Worm (Caenorhabditis elegans) whole organism, L3 larva: ENCODE data around the gene F58F12.2.

Experiments
- R02D3.7 ChIP-seq: fragments of 150-350 bp; optimal IDR thresholded peaks from 2 replicates; lab custom pipeline; 2014; ENCODE audit warnings: missing biosample characterization, missing genetic modification characterization
- ZK546.5 ChIP-seq: sonication (generic microtip); optimal IDR thresholded peaks from 2 replicates; lab custom pipeline; 2017; ENCODE audit warnings: missing biosample characterization, missing genetic modification characterization
- aly-2 ChIP-seq: fragments of 150-350 bp; optimal IDR thresholded peaks from 2 replicates; lab custom pipeline; 2014; ENCODE audit warnings: missing biosample characterization, missing genetic modification characterization
- ama-1 ChIP-seq: fragments of 150-350 bp; optimal IDR thresholded peaks from 2 replicates; lab custom pipeline; 2018
- ceh-16 ChIP-seq: sonication (generic microtip); optimal IDR thresholded peaks from 2 replicates; lab custom pipeline; 2017; ENCODE audit warnings: missing biosample characterization, missing genetic modification characterization
- ceh-82 ChIP-seq: fragments of 150-350 bp; optimal IDR thresholded peaks from 2 replicates; lab custom pipeline; 2014; ENCODE audit warnings: missing biosample characterization, missing genetic modification characterization
- ceh-9 ChIP-seq: sonication (generic microtip); optimal IDR thresholded peaks from 2 replicates; lab custom pipeline; 2018; ENCODE audit warnings: missing biosample characterization, missing genetic modification characterization
- daf-12 ChIP-seq: fragments of 150-350 bp; optimal IDR thresholded peaks from 2 replicates; lab custom pipeline; 2014; ENCODE audit warnings: missing biosample characterization, missing genetic modification reagents, missing genetic modification characterization
- egl-27 ChIP-seq: sonication (generic microtip); optimal IDR thresholded peaks from 4 replicates; lab custom pipeline; 2017; ENCODE audit warnings: missing biosample characterization, missing genetic modification reagents, missing genetic modification characterization
- egl-5 ChIP-seq: fragments of 150-350 bp; optimal IDR thresholded peaks from 2 replicates; lab custom pipeline; 2017; ENCODE audit warnings: missing biosample characterization, missing genetic modification reagents, missing genetic modification characterization, inconsistent platforms
- elt-1 ChIP-seq: fragments of 150-350 bp; optimal IDR thresholded peaks from 2 replicates; lab custom pipeline; 2014; ENCODE audit warnings: missing biosample characterization, missing genetic modification characterization
- elt-2 ChIP-seq: sonication (generic microtip); optimal IDR thresholded peaks from 2 replicates; lab custom pipeline; 2016; ENCODE audit warnings: missing genetic modification reagents, mild to moderate bottlenecking, missing genetic modification characterization, missing compliant biosample characterization
- elt-3 ChIP-seq, 3 experiments: fragments of 150-350 bp in 1 of 3; sonication (generic microtip) in 2 of 3; optimal IDR thresholded peaks; 2 replicates in 2 of 3; 4 replicates in 1 of 3; lab custom pipeline; 2014 to 2017; ENCODE audit warnings: missing biosample characterization in 3 of 3, missing genetic modification characterization in 3 of 3
- eor-1 ChIP-seq, 2 experiments: fragments of 150-350 bp; optimal IDR thresholded peaks; 2 replicates each; lab custom pipeline; 2014 to 2018; ENCODE audit warnings: missing biosample characterization in 2 of 2, missing genetic modification characterization in 2 of 2
- fkh-2 ChIP-seq: fragments of 150-350 bp; optimal IDR thresholded peaks from 2 replicates; lab custom pipeline; 2014; ENCODE audit warnings: missing biosample characterization, missing genetic modification reagents, missing genetic modification characterization
- fos-1 ChIP-seq: fragments of 150-350 bp; optimal IDR thresholded peaks from 2 replicates; lab custom pipeline; 2014; ENCODE audit warnings: missing biosample characterization, missing genetic modification characterization
- hmg-11 ChIP-seq: sonication (generic microtip); optimal IDR thresholded peaks from 2 replicates; lab custom pipeline; 2016; ENCODE audit warnings: missing genetic modification characterization, missing compliant biosample characterization
- jun-1 ChIP-seq: fragments of 150-350 bp; optimal IDR thresholded peaks from 2 replicates; lab custom pipeline; 2014; ENCODE audit warnings: missing biosample characterization, missing genetic modification reagents, missing genetic modification characterization
- lin-15B ChIP-seq: fragments of 150-350 bp; optimal IDR thresholded peaks from 2 replicates; lab custom pipeline; 2014; ENCODE audit warnings: missing biosample characterization, missing genetic modification characterization
- lin-39 ChIP-seq: fragments of 150-350 bp; optimal IDR thresholded peaks from 2 replicates; lab custom pipeline; 2018; ENCODE audit warnings: missing biosample characterization, missing genetic modification reagents, missing genetic modification characterization
- mdl-1 ChIP-seq: fragments of 150-350 bp; optimal IDR thresholded peaks from 2 replicates; lab custom pipeline; 2014; ENCODE audit warnings: missing biosample characterization, missing genetic modification characterization
- mml-1 ChIP-seq: fragments of 150-350 bp; sonication (generic microtip); optimal IDR thresholded peaks from 3 replicates; lab custom pipeline; 2014; ENCODE audit warnings: missing biosample characterization, missing genetic modification characterization
- nfya-1 ChIP-seq: sonication (generic microtip); optimal IDR thresholded peaks from 2 replicates; lab custom pipeline; 2017; ENCODE audit warnings: missing genetic modification characterization, mild to moderate bottlenecking, missing compliant biosample characterization, antibody characterized with exemption, moderate library complexity; ENCODE audit not compliant: insufficient read depth
- nhr-11 ChIP-seq: fragments of 150-350 bp; optimal IDR thresholded peaks from 2 replicates; lab custom pipeline; 2014; ENCODE audit warnings: missing biosample characterization, missing genetic modification characterization
- nhr-12 ChIP-seq: fragments of 150-350 bp; optimal IDR thresholded peaks from 2 replicates; lab custom pipeline; 2014; ENCODE audit warnings: missing biosample characterization, missing genetic modification characterization
- nhr-23 ChIP-seq: fragments of 150-350 bp; optimal IDR thresholded peaks from 2 replicates; lab custom pipeline; 2014; ENCODE audit warnings: missing biosample characterization, missing genetic modification reagents, missing genetic modification characterization
- nhr-237 ChIP-seq: fragments of 150-350 bp; optimal IDR thresholded peaks from 2 replicates; lab custom pipeline; 2014; ENCODE audit warnings: missing biosample characterization, missing genetic modification characterization
- nhr-25 ChIP-seq: sonication (generic microtip); optimal IDR thresholded peaks from 2 replicates; lab custom pipeline; 2017; ENCODE audit warnings: missing biosample characterization, missing genetic modification characterization
- nhr-28 ChIP-seq: fragments of 150-350 bp; optimal IDR thresholded peaks from 2 replicates; lab custom pipeline; 2014; ENCODE audit warnings: missing biosample characterization, missing genetic modification characterization
- nhr-43 ChIP-seq: sonication (generic microtip); optimal IDR thresholded peaks from 2 replicates; lab custom pipeline; 2016; ENCODE audit warnings: mild to moderate bottlenecking, missing genetic modification characterization, missing compliant biosample characterization; ENCODE audit not compliant: poor library complexity, severe bottlenecking
- nhr-67 ChIP-seq: fragments of 150-350 bp; optimal IDR thresholded peaks from 2 replicates; lab custom pipeline; 2014; ENCODE audit warnings: missing biosample characterization, missing genetic modification characterization
- nhr-76 ChIP-seq: fragments of 150-350 bp; sonication (generic microtip); optimal IDR thresholded peaks from 5 replicates; lab custom pipeline; 2014; ENCODE audit warnings: missing biosample characterization, missing genetic modification characterization
- nhr-77 ChIP-seq: fragments of 150-350 bp; optimal IDR thresholded peaks from 2 replicates; lab custom pipeline; 2014; ENCODE audit warnings: missing biosample characterization, missing genetic modification characterization
- pha-4 ChIP-seq: fragments of 150-350 bp; optimal IDR thresholded peaks from 2 replicates; lab custom pipeline; 2014; ENCODE audit warnings: missing biosample characterization, missing genetic modification reagents, missing genetic modification characterization
- pqm-1 ChIP-seq: fragments of 150-350 bp; optimal IDR thresholded peaks from 2 replicates; lab custom pipeline; 2017; ENCODE audit warnings: missing biosample characterization, missing genetic modification characterization, inconsistent platforms
- sea-2 ChIP-seq: fragments of 150-350 bp; sonication (generic microtip); optimal IDR thresholded peaks from 4 replicates; lab custom pipeline; 2014; ENCODE audit warnings: missing biosample characterization, missing genetic modification reagents, missing genetic modification characterization
- skn-1 ChIP-seq: fragments of 150-350 bp; optimal IDR thresholded peaks from 2 replicates; lab custom pipeline; 2014; ENCODE audit warnings: missing biosample characterization, missing genetic modification characterization
- snpc-4 ChIP-seq: fragments of 150-350 bp; optimal IDR thresholded peaks from 2 replicates; lab custom pipeline; 2014; ENCODE audit warnings: missing biosample characterization, missing genetic modification characterization
- tbx-2 ChIP-seq: sonication (generic microtip); optimal IDR thresholded peaks from 2 replicates; lab custom pipeline; 2016; ENCODE audit warnings: mild to moderate bottlenecking, missing genetic modification characterization, missing compliant biosample characterization
- unc-39 ChIP-seq: sonication (generic microtip); optimal IDR thresholded peaks from 4 replicates; lab custom pipeline; 2017; ENCODE audit warnings: missing biosample characterization, missing genetic modification characterization
- unc-62 ChIP-seq: fragments of 150-350 bp; sonication (generic microtip); optimal IDR thresholded peaks from 4 replicates; lab custom pipeline; 2014; ENCODE audit warnings: missing biosample characterization, missing genetic modification reagents, missing genetic modification characterization
- zag-1 ChIP-seq: fragments of 150-350 bp; optimal IDR thresholded peaks from 2 replicates; lab custom pipeline; 2014; ENCODE audit warnings: missing biosample characterization, missing genetic modification characterization
- ztf-4 ChIP-seq: fragments of 150-350 bp; optimal IDR thresholded peaks from 2 replicates; lab custom pipeline; 2014; ENCODE audit warnings: missing biosample characterization, missing genetic modification characterization

The F58F12.2 gene

ce11 chrII:6358905-6359304, 28.9 kb downstream of the F58F12.2 start, which contains the start of gene C32D5.12:
C32D5.12 (minus strand) TSS chrII:6359005.
- TF ChIP-seq nhr-67 (tag; lab: Kevin White, UChicago) (no peak), tbx-2 (tag; lab: Kevin White, UChicago) (no peak), egl-5 (tag; lab: Kevin White, UChicago) (no peak), aly-2 (tag; lab: Kevin White, UChicago) (no peak), daf-12 (tag; lab: Kevin White, UChicago) (no peak), sea-2 (GFP tag; lab: Kevin White, UChicago) (no peak), hmg-11 (tag; lab: Kevin White, UChicago) (no peak), unc-62 (GFP tag; lab: Kevin White, UChicago) (no peak), nhr-28 (no peak), lin-39 (no peak), nhr-25 (no peak), ceh-16 (tag; lab: Kevin White, UChicago) (no peak), ceh-82 (tag; lab: Kevin White, UChicago) (no peak), pha-4 (tag; lab: Kevin White, UChicago) (no peak)

ce11 chrII:6358232-6358631, 29.6 kb downstream of the F58F12.2 start:
- no peak for TF ChIP-seq lin-15B
- TF ChIP-seq snpc-4 (tag; lab: Kevin White, UChicago): no peak
- no peak for TF ChIP-seq zag-1 (tag; lab: Kevin White, UChicago)
- TF ChIP-seq ceh-82 (tag; lab: Kevin White, UChicago): no peak
- no peak for TF ChIP-seq ama-1 (lab: Kevin White, UChicago)
- no peak for TF ChIP-seq daf-12 (tag; lab: Kevin White, UChicago)
- no peak for TF ChIP-seq egl-27 (tag; lab: Kevin White, UChicago)
- TF ChIP-seq eor-1 (tag; optimal IDR thresholded peaks at IDR 0.05; lab: Kevin White, UChicago): no peak
- TF ChIP-seq ceh-9 (tag; lab: Kevin White, UChicago): no peak
- no peak for TF ChIP-seq fos-1 (tag; lab: Kevin White, UChicago)
- TF ChIP-seq nfya-1 (tag; lab: Kevin White, UChicago): no peak
- TF ChIP-seq unc-62 (GFP tag; lab: Kevin White, UChicago): no peak
- no peak for TF ChIP-seq nhr-76 (tag; lab: Kevin White, UChicago)
- TF ChIP-seq, all 47 proteins: peak for 0

ce11 chrII:6355396-6356346, 32.2 kb downstream of the F58F12.2 start, which contains the start of gene C32D5.11:
C32D5.11 (minus strand) TSS chrII:6355446.
- no peak for TF ChIP-seq mml-1 (tag; lab: Kevin White, UChicago)
- peak; percentile 79 for TF ChIP-seq nhr-23 (tag; lab: Kevin White, UChicago)
- TF ChIP-seq egl-5 (tag; lab: Kevin White, UChicago): no peak
- no peak for TF ChIP-seq nhr-12 (tag; lab: Kevin White, UChicago)
- peak; percentile 43 for TF ChIP-seq hmg-11 (tag; lab: Kevin White, UChicago)
- no peak for TF ChIP-seq nhr-237 (tag; lab: Kevin White, UChicago)
- no peak for TF ChIP-seq ceh-9 (tag; lab: Kevin White, UChicago)
- no peak for TF ChIP-seq unc-62 (GFP tag; lab: Kevin White, UChicago)
- TF ChIP-seq lin-39: peak; percentile 84
- peak; percentile 24 for TF ChIP-seq nhr-11 (tag; lab: Kevin White, UChicago)
- no peak for TF ChIP-seq eor-1 (tag; optimal IDR thresholded peaks at IDR 0.05; lab: Kevin White, UChicago)
- no peak for TF ChIP-seq nhr-28
- no peak for TF ChIP-seq mdl-1 (tag; lab: Kevin White, UChicago)
- TF ChIP-seq R02D3.7: no peak
- no peak for TF ChIP-seq jun-1
- no peak for TF ChIP-seq nhr-77 (tag; lab: Kevin White, UChicago)
- no peak for TF ChIP-seq egl-27 (tag; lab: Kevin White, UChicago)
- no peak for TF ChIP-seq fkh-2 (tag; lab: Kevin White, UChicago)
- TF ChIP-seq ama-1 (lab: Kevin White, UChicago): no peak
- TF ChIP-seq tbx-2 (tag; lab: Kevin White, UChicago): peak; percentile 27
- no peak for TF ChIP-seq fos-1 (tag; lab: Kevin White, UChicago)
- TF ChIP-seq nhr-43 (tag; lab: Kevin White, UChicago): peak; percentile 36
- TF ChIP-seq aly-2 (tag; lab: Kevin White, UChicago): no peak
- TF ChIP-seq skn-1 (tag; lab: Kevin White, UChicago): peak; percentile 35
- no peak for TF ChIP-seq nhr-67 (tag; lab: Kevin White, UChicago)
- TF ChIP-seq pha-4 (tag; lab: Kevin White, UChicago): peak; percentile 72
- peak; percentile 50 for TF ChIP-seq nhr-25
- TF ChIP-seq pqm-1 (tag; lab: Kevin White, UChicago): peak; percentile 65
- no peak for TF ChIP-seq ztf-4 (tag; lab: Kevin White, UChicago)
- TF ChIP-seq nfya-1 (tag; lab: Kevin White, UChicago): peak; percentile 78
- TF ChIP-seq snpc-4 (tag; lab: Kevin White, UChicago): peak; percentile 88
- no peak for TF ChIP-seq nhr-76 (tag; lab: Kevin White, UChicago)
- no peak for TF ChIP-seq unc-39
- peak; percentile 49 for TF ChIP-seq elt-1
- no peak for TF ChIP-seq ceh-16 (tag; lab: Kevin White, UChicago)
- TF ChIP-seq elt-3 (tag; optimal IDR thresholded peaks at IDR 0.05; lab: Kevin White, UChicago): no peak
- peak; percentile 35 for TF ChIP-seq elt-2 (tag; lab: Kevin White, UChicago)
- TF ChIP-seq zag-1 (tag; lab: Kevin White, UChicago): no peak
- TF ChIP-seq ZK546.5 (tag; lab: Kevin White, UChicago): no peak
- TF ChIP-seq lin-15B: peak; percentile 78
- no peak for TF ChIP-seq sea-2 (GFP tag; lab: Kevin White, UChicago)
